Worm (Caenorhabditis elegans): ENCODE measurements around the gene srx-60.

- no peak for TF ChIP-seq ceh-36 (tag; optimal IDR thresholded peaks at IDR 0.05)
- TF ChIP-seq ama-1 (optimal IDR thresholded peaks at IDR 0.05): no peak
- no peak for TF ChIP-seq F13C5.2 (tag; optimal IDR thresholded peaks at IDR 0.05)
- TF ChIP-seq pes-1 (GFP tag; IDR thresholded peaks at IDR 0.05): no peak
- no peak for TF ChIP-seq B0310.2 (tag; optimal IDR thresholded peaks at IDR 0.05)
- no peak for TF ChIP-seq hmbx-1 (tag; optimal IDR thresholded peaks at IDR 0.05)
- no peak for TF ChIP-seq flt-1 (GFP tag; IDR thresholded peaks at IDR 0.05)
- no peak for TF ChIP-seq sea-1 (GFP tag; conservative IDR thresholded peaks at IDR 0.05)
These were observed 15.2 kb downstream of the srx-60 start, which contains the start of gene F18E3.13 for ce11 chrV:7415780-7416428.
